Worm (Caenorhabditis elegans) whole organism, L4/young adult: ENCODE results near the gene C52A10.3.

Experiments used
- W03F9.2 ChIP-seq: fragments of 150-350 bp; optimal IDR thresholded peaks from 2 replicates; lab custom pipeline; 2014; ENCODE audit warnings: missing biosample characterization, missing genetic modification characterization
- dao-5 ChIP-seq: sonication (generic microtip); optimal IDR thresholded peaks from 2 replicates; lab custom pipeline; 2016; ENCODE audit warnings: missing genotype, missing genetic modification characterization, moderate library complexity, missing compliant biosample characterization
- him-1 ChIP-seq: sonication (generic microtip); optimal IDR thresholded peaks from 2 replicates; lab custom pipeline; 2016; ENCODE audit warnings: missing genotype, missing genetic modification reagents, missing genetic modification characterization, missing compliant biosample characterization

C52A10.3 gene

ce11 chrV:5200188-5200587, 39.1 kb downstream of the C52A10.3 start:
- TF ChIP-seq him-1 (tag; lab: Kevin White, UChicago): no peak

ce11 chrV:5198240-5198639, 41.1 kb downstream of the C52A10.3 start, which contains the start of gene Y47A7.2:
TSS of gene Y47A7.2 (minus strand) at chrV:5198340.
- TF ChIP-seq W03F9.2 (tag; lab: Kevin White, UChicago) (no peak), him-1 (tag; lab: Kevin White, UChicago) (no peak), dao-5 (tag; lab: Kevin White, UChicago) (no peak)

- no peak for TF ChIP-seq him-1 (tag; lab: Kevin White, UChicago)
- no peak for TF ChIP-seq W03F9.2 (tag; lab: Kevin White, UChicago)
- TF ChIP-seq dao-5 (tag; lab: Kevin White, UChicago): no peak
Measured at ce11 chrV:5194508-5194907, 44.8 kb downstream of the C52A10.3 start, which contains the start of gene abu-8. TSS of gene abu-8 (minus strand) at chrV:5194608.

- no peak for TF ChIP-seq W03F9.2 (tag; lab: Kevin White, UChicago)
- TF ChIP-seq dao-5 (tag; lab: Kevin White, UChicago): no peak
- TF ChIP-seq him-1 (tag; lab: Kevin White, UChicago): no peak
Measured at ce11 chrV:5192501-5192900, 46.8 kb downstream of the C52A10.3 start, which contains the start of gene C03A7.13. TSS of gene C03A7.13 (minus strand) at chrV:5192543.
